Fruit fly (Drosophila melanogaster) whole organism, larva: ENCODE data around the gene RpS28a.

Experiments used
- noc ChIP-seq: fragments of 200-800 bp; sonication (Bioruptor generic); optimal IDR thresholded peaks from 3 replicates; lab custom pipeline; 2019; ENCODE audit warnings: missing biosample characterization, mild to moderate bottlenecking, missing genetic modification characterization, moderate library complexity

RpS28a gene

dm6 chr3R:30022452-30023028, at the start of gene RpS28a, which contains the start of gene Axn:
RpS28a (minus strand) TSS chr3R:30022648.
Axn (plus strand) TSS chr3R:30022842.
- TF ChIP-seq noc (tag; lab: Kevin White, UChicago), result no peak

DNA sequence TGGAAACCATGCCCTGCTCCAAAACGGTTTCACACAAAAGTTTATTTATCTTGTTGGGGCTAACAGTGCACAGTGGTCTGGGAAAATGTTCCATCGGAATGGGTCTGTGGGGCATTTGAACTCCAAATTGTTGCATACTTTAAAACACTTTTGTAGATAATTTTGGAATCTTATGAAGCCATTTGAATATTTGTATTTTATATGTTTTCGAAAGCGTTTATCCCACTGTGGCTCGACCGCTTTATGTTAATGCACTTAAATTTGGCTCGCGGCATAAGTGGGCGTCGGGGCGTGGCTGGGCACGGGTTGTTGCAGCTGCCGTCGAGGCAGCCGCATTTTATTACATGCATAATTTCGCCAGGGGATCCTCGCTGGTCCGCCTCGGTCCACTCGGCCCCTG, 49.4 kb upstream of the RpS28a start:
- no peak for TF ChIP-seq noc (tag; lab: Kevin White, UChicago)

dm6 chr3R:30070198-30070597, 47.8 kb upstream of the RpS28a start:
- no peak for TF ChIP-seq noc (tag; lab: Kevin White, UChicago)

dm6 chr3R:30066004-30066403, 43.6 kb upstream of the RpS28a start:
- TF ChIP-seq noc (tag; lab: Kevin White, UChicago), result no peak

dm6 chr3R:30063704-30064103, 41.3 kb upstream of the RpS28a start:
- no peak for TF ChIP-seq noc (tag; lab: Kevin White, UChicago)

DNA sequence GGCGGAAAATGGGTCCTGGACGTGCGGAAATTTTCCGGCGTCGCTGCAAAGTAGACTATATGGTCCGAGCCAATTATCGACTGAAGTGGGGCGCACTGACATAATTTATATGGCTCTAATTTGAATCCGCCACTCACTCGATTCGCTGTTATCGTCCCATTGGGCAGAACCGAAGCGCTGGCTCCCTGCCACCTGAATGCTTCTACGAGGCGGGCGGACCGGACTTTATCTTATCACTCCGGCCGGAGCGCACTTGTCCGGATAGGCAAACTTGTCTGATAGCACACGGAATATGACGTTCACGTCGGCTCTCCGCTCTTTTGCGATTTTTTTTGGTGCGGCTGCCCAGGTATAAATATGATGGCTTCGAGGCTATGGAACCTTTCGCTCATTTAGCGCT, 40.1 kb upstream of the RpS28a start:
- TF ChIP-seq noc (tag; lab: Kevin White, UChicago), result peak; percentile 65

- TF ChIP-seq noc (tag; lab: Kevin White, UChicago), result no peak
These were observed 39.5 kb upstream of the RpS28a start for dm6 chr3R:30061980-30062379.

- peak; percentile 56 for TF ChIP-seq noc (tag; lab: Kevin White, UChicago)
These were observed 38.7 kb upstream of the RpS28a start for dm6 chr3R:30061154-30061482.

- no peak for TF ChIP-seq noc (tag; lab: Kevin White, UChicago)
These were observed 38.2 kb upstream of the RpS28a start for dm6 chr3R:30060451-30061153.

DNA sequence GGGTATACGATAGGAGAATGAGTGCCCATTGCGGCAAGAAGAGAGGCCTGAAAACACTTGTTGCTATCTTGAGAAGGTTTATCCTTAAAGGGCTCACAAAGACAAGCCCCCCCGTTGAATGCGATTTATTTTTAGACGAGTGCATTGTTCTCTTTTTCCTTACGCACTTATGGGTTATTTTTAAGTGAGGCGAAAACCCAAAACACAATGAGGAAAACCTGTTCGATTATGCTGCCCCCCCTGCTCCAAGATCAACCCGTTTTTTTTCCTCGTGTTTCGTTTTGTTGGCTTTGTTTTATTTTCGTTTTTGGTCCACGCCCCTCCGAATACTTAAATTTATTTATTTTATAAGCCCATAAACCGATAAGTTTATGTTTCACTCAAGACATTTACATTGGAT, 37.5 kb upstream of the RpS28a start:
- TF ChIP-seq noc (tag; lab: Kevin White, UChicago), result no peak

DNA sequence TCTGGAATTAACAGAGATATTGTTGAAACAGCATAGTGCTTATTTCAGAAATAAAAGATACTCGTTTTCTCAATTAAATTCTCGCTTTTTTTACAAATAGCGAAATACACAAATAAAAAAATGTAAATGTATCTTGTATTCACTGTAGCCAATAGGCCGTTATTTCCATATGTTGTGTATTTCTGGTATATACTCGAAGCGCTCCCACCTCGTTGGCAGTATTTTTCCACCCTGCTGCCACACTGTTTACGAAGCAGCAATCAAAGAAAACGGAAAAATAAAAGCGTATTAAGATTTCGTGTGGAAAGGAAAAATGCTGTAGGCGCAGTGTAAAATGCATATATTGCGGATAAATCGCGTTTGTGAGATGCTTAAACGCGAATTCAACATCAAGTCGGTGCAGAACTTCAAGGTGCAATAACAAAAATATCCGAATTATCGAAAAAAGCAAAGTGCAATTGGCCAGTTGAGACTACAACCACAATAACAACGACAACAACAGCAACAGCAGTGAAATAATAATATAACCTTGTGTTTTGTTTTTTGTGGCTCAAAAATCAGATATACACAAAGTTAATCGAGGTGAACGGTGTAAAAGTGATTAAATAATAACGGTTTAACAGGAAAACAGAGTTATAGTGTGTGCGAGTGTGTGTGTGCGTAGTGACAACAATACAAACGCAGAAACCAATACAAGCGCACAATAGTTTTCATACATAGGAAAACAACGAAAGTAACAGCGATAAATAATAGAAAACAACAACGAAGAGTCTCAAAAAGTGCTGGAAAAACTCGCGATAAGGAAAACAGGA, 35.8 kb upstream of the RpS28a start, which contains the start of gene sima:
TSS of gene sima (plus strand) at position 255 of the 812 bp plus-strand sequence.
- TF ChIP-seq noc (tag; lab: Kevin White, UChicago), result no peak

- TF ChIP-seq noc (tag; lab: Kevin White, UChicago), result peak; percentile 69
These were observed 34.2 kb upstream of the RpS28a start, which contains the start of the genes CG7950 and Rpp14a for dm6 chr3R:30056592-30057135. CG7950 (plus strand) TSS chr3R:30056859. Rpp14a (plus strand) TSS chr3R:30056859.

dm6 chr3R:30055915-30056544, 33.6 kb upstream of the RpS28a start, which contains the start of the genes Rpp14b and spn-A:
Rpp14b (plus strand) TSS chr3R:30055957.
spn-A (minus strand) TSS chr3R:30056037.
- TF ChIP-seq noc (tag; lab: Kevin White, UChicago), result no peak

- TF ChIP-seq noc (tag; lab: Kevin White, UChicago), result no peak
These were observed 30.1 kb upstream of the RpS28a start, which contains the start of gene Jasper for dm6 chr3R:30052455-30053046. Jasper (plus strand) TSS chr3R:30052514.

DNA sequence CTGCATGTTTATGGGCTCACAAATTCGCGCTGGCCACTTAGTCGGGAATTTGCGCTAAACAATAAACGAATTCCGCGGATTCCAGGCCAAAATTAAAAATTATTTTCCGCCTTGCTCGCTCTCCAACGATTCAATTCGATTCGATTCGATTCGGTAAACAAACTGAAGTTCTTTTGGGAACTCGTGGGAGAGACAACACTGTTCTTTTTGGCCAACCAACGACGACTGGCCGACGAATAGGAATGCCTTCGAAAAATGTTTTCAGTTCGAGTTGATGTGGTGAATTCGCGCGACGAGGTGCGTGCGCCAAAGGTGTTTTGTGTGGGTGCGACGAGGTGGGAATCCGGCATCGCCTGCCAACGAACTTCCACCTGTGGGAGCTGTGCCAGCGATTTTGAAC, 29.5 kb upstream of the RpS28a start, which contains the start of gene CG15528:
TSS of gene CG15528 (minus strand) at position 180 of the 400 bp plus-strand sequence.
- no peak for TF ChIP-seq noc (tag; lab: Kevin White, UChicago)
